Fruit fly (Drosophila melanogaster): ENCODE data around the gene HGTX.

The HGTX gene

dm6 chr3L:14613792-14614677 lies 14.7 kb upstream of the HGTX start, which contains the start of gene shd:
TSS of gene shd (plus strand) at chr3L:14614458.
- TF ChIP-seq CG8478 (optimal IDR thresholded peaks at IDR 0.05): no peak

dm6 chr3L:14612945-14613791 lies 13.8 kb upstream of the HGTX start:
- TF ChIP-seq CG8478 (optimal IDR thresholded peaks at IDR 0.05) (no peak), CTCF (optimal IDR thresholded peaks at IDR 0.05) (no peak)

dm6 chr3L:14611406-14612335 lies 12.3 kb upstream of the HGTX start:
- no peak for TF ChIP-seq CG8478 (optimal IDR thresholded peaks at IDR 0.05)
- no peak for TF ChIP-seq CTCF (optimal IDR thresholded peaks at IDR 0.05)

dm6 chr3L:14610458-14610857 lies 11.1 kb upstream of the HGTX start:
- TF ChIP-seq CTCF (optimal IDR thresholded peaks at IDR 0.05) (no peak), CG8478 (optimal IDR thresholded peaks at IDR 0.05) (no peak)

dm6 chr3L:14609138-14609729 lies 9.9 kb upstream of the HGTX start:
- TF ChIP-seq CTCF (optimal IDR thresholded peaks at IDR 0.05) (no peak), CG8478 (optimal IDR thresholded peaks at IDR 0.05) (no peak)

- TF ChIP-seq CTCF (optimal IDR thresholded peaks at IDR 0.05) (peak; percentile 69 to 88), CG8478 (optimal IDR thresholded peaks at IDR 0.05) (no peak)
Measured at dm6 chr3L:14607620-14608019, 8.3 kb upstream of the HGTX start.

dm6 chr3L:14605291-14605690 lies 6.0 kb upstream of the HGTX start:
- TF ChIP-seq CTCF (optimal IDR thresholded peaks at IDR 0.05): no peak
- no peak for TF ChIP-seq CG8478 (optimal IDR thresholded peaks at IDR 0.05)

dm6 chr3L:14603160-14603559 lies 3.8 kb upstream of the HGTX start:
- peak; percentile 69 to 72 for TF ChIP-seq CTCF (optimal IDR thresholded peaks at IDR 0.05)
- no peak for TF ChIP-seq CG8478 (optimal IDR thresholded peaks at IDR 0.05)

dm6 chr3L:14600570-14600969 lies 1.2 kb upstream of the HGTX start:
- TF ChIP-seq CG8478 (optimal IDR thresholded peaks at IDR 0.05) (no peak), CTCF (optimal IDR thresholded peaks at IDR 0.05) (no peak)

- TF ChIP-seq CTCF (optimal IDR thresholded peaks at IDR 0.05) (no peak), CG8478 (optimal IDR thresholded peaks at IDR 0.05) (no peak)
Measured at dm6 chr3L:14592166-14592565, 7.2 kb downstream of the HGTX start.

- TF ChIP-seq CG8478 (optimal IDR thresholded peaks at IDR 0.05) (no peak), CTCF (optimal IDR thresholded peaks at IDR 0.05) (no peak)
Measured at dm6 chr3L:14590964-14591363, 8.4 kb downstream of the HGTX start.

- TF ChIP-seq CTCF (optimal IDR thresholded peaks at IDR 0.05) (no peak), CG8478 (optimal IDR thresholded peaks at IDR 0.05) (no peak)
Measured at dm6 chr3L:14583803-14584202, 15.5 kb downstream of the HGTX start.

dm6 chr3L:14582736-14583135 lies 16.6 kb downstream of the HGTX start:
- TF ChIP-seq CTCF (optimal IDR thresholded peaks at IDR 0.05): no peak
- TF ChIP-seq CG8478 (optimal IDR thresholded peaks at IDR 0.05): no peak

dm6 chr3L:14580294-14580693 lies 19.0 kb downstream of the HGTX start:
- no peak for TF ChIP-seq CTCF (optimal IDR thresholded peaks at IDR 0.05)
- no peak for TF ChIP-seq CG8478 (optimal IDR thresholded peaks at IDR 0.05)
